Fruit fly (Drosophila melanogaster) whole organism, embryonic: ENCODE results near the gene GXIVsPLA2.

Experiments
- Adf1 ChIP-seq: fragments of 200-800 bp; sonication (Bioruptor generic); IDR thresholded peaks from 2 replicates; pipeline ENCODE4 v1.3.6; 2022; ENCODE audit warnings: missing biosample characterization, missing genetic modification characterization
- Awh ChIP-seq: fragments of 200-800 bp; sonication (Bioruptor generic); IDR thresholded peaks from 2 replicates; pipeline ENCODE4, ENCODE4 v1.3.6; 2022; ENCODE audit warnings: missing biosample characterization, missing genetic modification characterization
- CG11247 ChIP-seq: fragments of 200-800 bp; sonication (Bioruptor generic); IDR thresholded peaks from 2 replicates; pipeline ENCODE4 v1.3.6; 2022; ENCODE audit warnings: missing biosample characterization, missing genetic modification characterization
- CG12391 ChIP-seq: fragments of 200-800 bp; sonication (Bioruptor generic); optimal IDR thresholded peaks from 3 replicates; lab custom pipeline; 2018; ENCODE audit warnings: missing biosample characterization, mild to moderate bottlenecking, missing genetic modification characterization, moderate library complexity
- CG13775 ChIP-seq: fragments of 200-800 bp; sonication (Bioruptor generic); optimal IDR thresholded peaks from 3 replicates; lab custom pipeline; 2017; ENCODE audit warnings: missing biosample characterization, mild to moderate bottlenecking, missing genetic modification characterization
- CG14050 ChIP-seq: fragments of 200-800 bp; sonication (Bioruptor generic); IDR thresholded peaks from 3 replicates; pipeline ENCODE4 v1.3.6; 2022; ENCODE audit warnings: missing biosample characterization, missing genetic modification characterization
- CG15073 ChIP-seq: fragments of 200-800 bp; sonication (Bioruptor generic); optimal IDR thresholded peaks from 2 replicates; lab custom pipeline; 2016; ENCODE audit warnings: missing biosample characterization, missing genetic modification characterization
- CG1529 ChIP-seq: fragments of 200-800 bp; sonication (Bioruptor generic); optimal IDR thresholded peaks from 3 replicates; lab custom pipeline; 2018; ENCODE audit warnings: missing biosample characterization, missing genetic modification characterization
- CG15514 ChIP-seq: fragments of 200-800 bp; sonication (Bioruptor generic); optimal IDR thresholded peaks from 3 replicates; lab custom pipeline; 2017; ENCODE audit warnings: missing biosample characterization, missing genetic modification characterization, mild to moderate bottlenecking, moderate library complexity, missing genetic modification reagents
- CG17186 ChIP-seq: fragments of 200-800 bp; sonication (Bioruptor generic); optimal IDR thresholded peaks from 3 replicates; lab custom pipeline; 2017; ENCODE audit warnings: missing biosample characterization, missing genetic modification reagents, missing genetic modification characterization
- CG17359 ChIP-seq: fragments of 200-800 bp; sonication (Bioruptor generic); optimal IDR thresholded peaks from 3 replicates; lab custom pipeline; 2018; ENCODE audit warnings: missing biosample characterization, mild to moderate bottlenecking, missing genetic modification characterization, moderate library complexity
- CG18011 ChIP-seq: fragments of 200-800 bp; sonication (Bioruptor generic); optimal IDR thresholded peaks from 2 replicates; lab custom pipeline; 2017; ENCODE audit warnings: missing biosample characterization, missing genetic modification characterization, mild to moderate bottlenecking, moderate library complexity, missing genotype
- CG2199 ChIP-seq: fragments of 200-800 bp; sonication (Bioruptor generic); IDR thresholded peaks from 3 replicates; pipeline ENCODE4 v1.3.6; 2022; ENCODE audit warnings: missing biosample characterization, missing genetic modification characterization
- CG2712 ChIP-seq: fragments of 200-800 bp; optimal IDR thresholded peaks from 3 replicates; lab custom pipeline; 2019; ENCODE audit warnings: missing biosample characterization, mild to moderate bottlenecking, missing genetic modification characterization, moderate library complexity
- CG3281 ChIP-seq: fragments of 200-800 bp; sonication (Bioruptor generic); optimal IDR thresholded peaks from 3 replicates; lab custom pipeline; 2017; ENCODE audit warnings: missing biosample characterization, mild to moderate bottlenecking, missing genetic modification characterization
- CG3726 ChIP-seq: fragments of 200-800 bp; sonication (Bioruptor generic); IDR thresholded peaks from 3 replicates; pipeline ENCODE4, ENCODE4 v1.3.6; 2022; ENCODE audit warnings: missing biosample characterization, missing genetic modification characterization
- CG3847 ChIP-seq: fragments of 200-800 bp; sonication (Bioruptor generic); IDR thresholded peaks from 2 replicates; pipeline ENCODE4 v1.3.6; 2022; ENCODE audit warnings: missing biosample characterization, missing genetic modification characterization
- CG5245 ChIP-seq: fragments of 200-800 bp; sonication (Bioruptor generic); optimal IDR thresholded peaks from 3 replicates; lab custom pipeline; 2016; ENCODE audit warnings: missing biosample characterization, missing genetic modification characterization
- CG7372 ChIP-seq: fragments of 200-800 bp; sonication (Bioruptor generic); IDR thresholded peaks from 2 replicates; pipeline ENCODE4 v1.3.6; 2022; ENCODE audit warnings: missing biosample characterization, missing genetic modification characterization
- CHES-1-like ChIP-seq: fragments of 200-800 bp; sonication (Bioruptor generic); optimal IDR thresholded peaks from 2 replicates; lab custom pipeline; 2016; ENCODE audit warnings: missing biosample characterization, missing genetic modification characterization
- D19B ChIP-seq: fragments of 200-800 bp; sonication (Bioruptor generic); optimal IDR thresholded peaks from 2 replicates; lab custom pipeline; 2017; ENCODE audit warnings: missing biosample characterization, mild to moderate bottlenecking, missing genetic modification characterization
- Fer2 ChIP-seq: fragments of 200-800 bp; sonication (Bioruptor generic); optimal IDR thresholded peaks from 2 replicates; lab custom pipeline; 2018; ENCODE audit warnings: missing biosample characterization, mild to moderate bottlenecking, missing genetic modification characterization, moderate library complexity
- Gug ChIP-seq: fragments of 200-800 bp; sonication (Bioruptor generic); IDR thresholded peaks from 4 replicates; pipeline ENCODE4 v1.3.6; 2022; ENCODE audit warnings: missing biosample characterization, missing genetic modification characterization
- MBD-R2 ChIP-seq: fragments of 200-800 bp; sonication (Bioruptor generic); IDR thresholded peaks from 2 replicates; pipeline ENCODE4 v1.3.6; 2022; ENCODE audit warnings: missing biosample characterization, missing genetic modification characterization
- Pdp1 ChIP-seq, 2 experiments: fragments of 200-800 bp; sonication (Bioruptor generic); optimal IDR thresholded peaks; 3 replicates each; lab custom pipeline; 2016; ENCODE audit warnings: missing biosample characterization in 2 of 2, missing genetic modification characterization in 2 of 2, mild to moderate bottlenecking in 1 of 2, moderate library complexity in 1 of 2
- Ravus ChIP-seq: fragments of 200-800 bp; sonication (Bioruptor generic); IDR thresholded peaks from 2 replicates; pipeline ENCODE4 v1.3.6; 2022; ENCODE audit warnings: missing biosample characterization, missing genetic modification characterization
- Six4 ChIP-seq: fragments of 200-800 bp; sonication (Bioruptor generic); optimal IDR thresholded peaks from 2 replicates; lab custom pipeline; 2016; ENCODE audit warnings: missing biosample characterization, missing genetic modification characterization
- Taf1 ChIP-seq: fragments of 200-800 bp; sonication (Bioruptor generic); IDR thresholded peaks from 2 replicates; pipeline ENCODE4 v1.3.6; 2022; ENCODE audit warnings: missing biosample characterization, missing genetic modification characterization
- bbx ChIP-seq: fragments of 200-800 bp; sonication (Bioruptor generic); IDR thresholded peaks from 2 replicates; pipeline ENCODE4 v1.3.6; 2022; ENCODE audit warnings: missing biosample characterization, missing genetic modification characterization; ENCODE audit not compliant: partially characterized antibody
- bcd ChIP-seq: fragments of 200-800 bp; sonication (Bioruptor generic); optimal IDR thresholded peaks from 2 replicates; lab custom pipeline; 2017; ENCODE audit warnings: missing biosample characterization, mild to moderate bottlenecking, missing genetic modification characterization
- dmrt99B ChIP-seq: fragments of 200-800 bp; sonication (Bioruptor generic); optimal IDR thresholded peaks from 2 replicates; lab custom pipeline; 2018; ENCODE audit warnings: missing biosample characterization, mild to moderate bottlenecking, missing genetic modification characterization, moderate library complexity
- ewg ChIP-seq: fragments of 200-800 bp; sonication (Bioruptor generic); optimal IDR thresholded peaks from 3 replicates; lab custom pipeline; 2017; ENCODE audit warnings: mild to moderate bottlenecking, missing biosample characterization, missing genetic modification reagents, missing genetic modification characterization
- eyg ChIP-seq: fragments of 200-800 bp; sonication (Bioruptor generic); optimal IDR thresholded peaks from 3 replicates; lab custom pipeline; 2016; ENCODE audit warnings: missing biosample characterization, missing genetic modification characterization
- fd64A ChIP-seq: fragments of 200-800 bp; sonication (Bioruptor generic); optimal IDR thresholded peaks from 3 replicates; lab custom pipeline; 2018; ENCODE audit warnings: missing biosample characterization, mild to moderate bottlenecking, missing genetic modification characterization
- gfzf ChIP-seq: fragments of 200-800 bp; sonication (Bioruptor generic); optimal IDR thresholded peaks from 2 replicates; lab custom pipeline; 2016; ENCODE audit warnings: missing biosample characterization, mild to moderate bottlenecking, missing genetic modification characterization, moderate library complexity
- gt ChIP-seq: fragments of 200-800 bp; sonication (Bioruptor generic); IDR thresholded peaks from 2 replicates; pipeline ENCODE4 v1.3.6; 2022; ENCODE audit warnings: missing biosample characterization, missing genetic modification characterization
- hb ChIP-seq: fragments of 200-800 bp; sonication (Bioruptor generic); IDR thresholded peaks from 3 replicates; pipeline ENCODE4 v1.3.6; 2022; ENCODE audit warnings: missing biosample characterization, missing genetic modification characterization; ENCODE audit not compliant: partially characterized antibody
- insv ChIP-seq, 2 experiments: fragments of 200-800 bp; sonication (Bioruptor generic); optimal IDR thresholded peaks; 3 replicates each; lab custom pipeline; 2016 to 2018; ENCODE audit warnings: missing biosample characterization in 2 of 2, missing genetic modification characterization in 2 of 2
- luna ChIP-seq: fragments of 200-800 bp; sonication (Bioruptor generic); optimal IDR thresholded peaks from 2 replicates; lab custom pipeline; 2016; ENCODE audit warnings: missing biosample characterization, missing genetic modification characterization
- nerfin-2 ChIP-seq: fragments of 200-800 bp; sonication (Bioruptor generic); IDR thresholded peaks from 2 replicates; pipeline ENCODE4 v1.3.6; 2022; ENCODE audit warnings: missing biosample characterization, missing genetic modification characterization; ENCODE audit not compliant: partially characterized antibody
- nmo ChIP-seq: fragments of 200-800 bp; sonication (Bioruptor generic); optimal IDR thresholded peaks from 2 replicates; lab custom pipeline; 2018; ENCODE audit warnings: missing biosample characterization, mild to moderate bottlenecking, missing genetic modification characterization, moderate library complexity
- peb ChIP-seq: fragments of 200-800 bp; sonication (Bioruptor generic); IDR thresholded peaks from 2 replicates; pipeline ENCODE4 v1.3.6; 2022; ENCODE audit warnings: missing biosample characterization, missing genetic modification characterization
- prd ChIP-seq, 3 experiments: fragments of >200 bp in 2 of 3; fragments of 200-800 bp in 1 of 3; sonication (Bioruptor generic) in 1 of 3; optimal IDR thresholded peaks in 2 of 3; IDR thresholded peaks in 1 of 3; 2 replicates in 2 of 3; 3 replicates in 1 of 3; pipeline versions ENCODE4 v1.3.6 to Lab custom; 2017 to 2022; ENCODE audit warnings: missing biosample characterization in 1 of 3, missing genetic modification characterization in 1 of 3
- ro ChIP-seq: fragments of 200-800 bp; sonication (Bioruptor generic); IDR thresholded peaks from 2 replicates; pipeline ENCODE4 v1.3.6; 2022; ENCODE audit warnings: missing biosample characterization, missing genetic modification characterization
- salm ChIP-seq: fragments of 200-800 bp; sonication (Bioruptor generic); optimal IDR thresholded peaks from 2 replicates; lab custom pipeline; 2018; ENCODE audit warnings: missing biosample characterization, mild to moderate bottlenecking, missing genetic modification characterization
- sd ChIP-seq: fragments of 200-800 bp; sonication (Bioruptor generic); optimal IDR thresholded peaks from 3 replicates; lab custom pipeline; 2018; ENCODE audit warnings: missing biosample characterization, mild to moderate bottlenecking, missing genetic modification characterization, moderate library complexity
- slbo ChIP-seq: fragments of 200-800 bp; sonication (Bioruptor generic); IDR thresholded peaks from 2 replicates; pipeline ENCODE4 v1.3.6; 2022; ENCODE audit warnings: missing biosample characterization, missing genetic modification characterization
- so ChIP-seq: fragments of 200-800 bp; sonication (Bioruptor generic); IDR thresholded peaks from 3 replicates; pipeline ENCODE4 v1.3.6; 2022; ENCODE audit warnings: missing biosample characterization, missing genetic modification characterization
- sug ChIP-seq: fragments of 200-800 bp; optimal IDR thresholded peaks from 2 replicates; lab custom pipeline; 2019; ENCODE audit warnings: missing biosample characterization, mild to moderate bottlenecking, missing genetic modification characterization, moderate library complexity
- unc-4 ChIP-seq: fragments of 200-800 bp; sonication (Bioruptor generic); IDR thresholded peaks from 2 replicates; pipeline ENCODE4 v1.3.6; 2022; ENCODE audit warnings: missing biosample characterization, missing genetic modification characterization; ENCODE audit not compliant: partially characterized antibody

GXIVsPLA2 gene

dm6 chr3L:15956448-15957010 is 1.6 kb downstream of the GXIVsPLA2 start, which contains the start of gene elgi (continued):
- TF ChIP-seq luna (GFP tag; lab: Kevin White, UChicago) (peak; percentile 2), Gug (GFP tag; lab: Robert Waterston, UW) (no peak; the same call in 3 of the 4 replicates), Ravus (GFP tag; lab: Robert Waterston, UW) (no peak), bbx (GFP tag; lab: Robert Waterston, UW) (peak; percentile 49), CG2712 (peak; percentile 37), hb (no peak), fd64A (GFP tag; lab: Kevin White, UChicago) (no peak), nerfin-2 (GFP tag; lab: Robert Waterston, UW) (no peak), gt (no peak), Pdp1 (GFP tag; optimal IDR thresholded peaks at IDR 0.05; lab: Kevin White, UChicago) (peak; percentile 48 to 55), Taf1 (no peak), prd (optimal IDR thresholded peaks at IDR 0.05; lab: Kevin White, UChicago) (no peak), prd (GFP tag; IDR thresholded peaks at IDR 0.05; lab: Robert Waterston, UW) (0 out of 3 replicates have a peak, but pooled peaks have one; percentile 9), Six4 (GFP tag; lab: Kevin White, UChicago) (no peak), CG12391 (tag; lab: Kevin White, UChicago) (peak; percentile 47), Adf1 (GFP tag; lab: Robert Waterston, UW) (no peak), so (GFP tag; lab: Robert Waterston, UW) (no peak), CG17186 (GFP tag; lab: Kevin White, UChicago) (no peak), sd (tag; lab: Kevin White, UChicago) (no peak), CG15514 (GFP tag; lab: Kevin White, UChicago) (peak; percentile 66), dmrt99B (tag; lab: Kevin White, UChicago) (no peak), CG7372 (GFP tag; lab: Robert Waterston, UW) (no peak), insv (GFP tag; optimal IDR thresholded peaks at IDR 0.05; lab: Kevin White, UChicago) (no peak), CHES-1-like (GFP tag; lab: Kevin White, UChicago) (peak; percentile 71), CG18011 (peak; percentile 34), slbo (GFP tag; lab: Robert Waterston, UW) (peak; percentile 90), CG14050 (no peak), CG5245 (GFP tag; lab: Kevin White, UChicago) (peak; percentile 28), CG1529 (peak; percentile 6), bcd (peak; percentile 64), CG15073 (GFP tag; lab: Kevin White, UChicago) (no peak), Fer2 (tag; lab: Kevin White, UChicago) (no peak), CG13775 (GFP tag; lab: Kevin White, UChicago) (peak; percentile 23), peb (no peak), CG3726 (GFP tag; lab: Robert Waterston, UW) (no peak), CG17359 (tag; lab: Kevin White, UChicago) (peak; percentile 34), D19B (GFP tag; lab: Kevin White, UChicago) (no peak), MBD-R2 (GFP tag; lab: Robert Waterston, UW) (peak; percentile 96), sug (tag; lab: Kevin White, UChicago) (peak; percentile 58), nmo (GFP tag; lab: Kevin White, UChicago) (peak; percentile 29), gfzf (GFP tag; lab: Kevin White, UChicago) (peak; percentile 17), unc-4 (GFP tag; lab: Robert Waterston, UW) (peak; percentile 30; the same call in 1 of the 2 replicates), CG3281 (peak; percentile 43), salm (tag; lab: Kevin White, UChicago) (no peak), ro (GFP tag; lab: Robert Waterston, UW) (no peak), CG2199 (no peak), ewg (GFP tag; lab: Kevin White, UChicago) (no peak), eyg (peak; percentile 27), CG11247 (GFP tag; lab: Robert Waterston, UW) (no peak; the same call in 1 of the 2 replicates), CG3847 (GFP tag; lab: Robert Waterston, UW) (peak; percentile 77), Awh (no peak)
